Fruit fly (Drosophila melanogaster) whole organism, adult: ENCODE data around the gene CG42758.

Experiments
- CG11617 ChIP-seq: fragments of 200-800 bp; sonication (Bioruptor generic); optimal IDR thresholded peaks from 2 replicates; lab custom pipeline; 2017; ENCODE audit warnings: mild to moderate bottlenecking, missing biosample characterization, missing genetic modification reagents, missing genetic modification characterization
- CG12768 ChIP-seq: fragments of 200-800 bp; sonication (Bioruptor generic); optimal IDR thresholded peaks from 2 replicates; lab custom pipeline; 2017; ENCODE audit warnings: missing biosample characterization, missing genetic modification characterization, mild to moderate bottlenecking, moderate library complexity, missing genetic modification reagents
- CG14711 ChIP-seq: fragments of 200-800 bp; sonication (Bioruptor generic); optimal IDR thresholded peaks from 2 replicates; lab custom pipeline; 2018; ENCODE audit warnings: missing biosample characterization, mild to moderate bottlenecking, missing genetic modification characterization, moderate library complexity
- CG1620 ChIP-seq: fragments of 200-800 bp; sonication (Bioruptor generic); optimal IDR thresholded peaks from 2 replicates; lab custom pipeline; 2016; ENCODE audit warnings: missing biosample characterization, missing genetic modification characterization
- CG33017 ChIP-seq: fragments of 200-800 bp; sonication (Bioruptor generic); optimal IDR thresholded peaks from 2 replicates; lab custom pipeline; 2018; ENCODE audit warnings: missing biosample characterization, mild to moderate bottlenecking, missing genetic modification characterization, moderate library complexity
- CG5204 ChIP-seq: fragments of 200-800 bp; sonication (Bioruptor generic); optimal IDR thresholded peaks from 2 replicates; lab custom pipeline; 2016; ENCODE audit warnings: missing biosample characterization, missing genetic modification characterization
- CG7045 ChIP-seq: fragments of 200-800 bp; sonication (Bioruptor generic); optimal IDR thresholded peaks from 2 replicates; lab custom pipeline; 2017; ENCODE audit warnings: missing biosample characterization, mild to moderate bottlenecking, missing genetic modification characterization
- CG7101 ChIP-seq: fragments of 200-800 bp; sonication (Bioruptor generic); optimal IDR thresholded peaks from 2 replicates; lab custom pipeline; 2018; ENCODE audit warnings: missing biosample characterization, mild to moderate bottlenecking, missing genetic modification characterization, moderate library complexity
- Clk ChIP-seq: fragments of 200-800 bp; sonication (Bioruptor generic); optimal IDR thresholded peaks from 2 replicates; lab custom pipeline; 2017; ENCODE audit warnings: missing biosample characterization, missing genetic modification characterization
- Crg-1 ChIP-seq: fragments of 200-800 bp; sonication (Bioruptor generic); optimal IDR thresholded peaks from 2 replicates; lab custom pipeline; 2016; ENCODE audit warnings: missing biosample characterization, missing genetic modification characterization
- Hr96 ChIP-seq: fragments of 200-800 bp; sonication (Bioruptor generic); optimal IDR thresholded peaks from 2 replicates; lab custom pipeline; 2016; ENCODE audit warnings: missing biosample characterization, missing genetic modification characterization
- Mnt ChIP-seq: fragments of 200-800 bp; sonication (Bioruptor generic); optimal IDR thresholded peaks from 2 replicates; lab custom pipeline; 2016; ENCODE audit warnings: missing biosample characterization, mild to moderate bottlenecking, missing genetic modification characterization
- bab1 ChIP-seq: fragments of 200-800 bp; sonication (Bioruptor generic); optimal IDR thresholded peaks from 3 replicates; lab custom pipeline; 2019; ENCODE audit warnings: missing biosample characterization, mild to moderate bottlenecking, missing genetic modification characterization, moderate library complexity
- cic ChIP-seq: fragments of 200-800 bp; sonication (Bioruptor generic); optimal IDR thresholded peaks from 2 replicates; lab custom pipeline; 2017; ENCODE audit warnings: missing biosample characterization, mild to moderate bottlenecking, missing genetic modification characterization, moderate library complexity
- cnc ChIP-seq, 2 experiments: fragments of >200 bp; optimal IDR thresholded peaks; 2 replicates each; lab custom pipeline; 2017
- kay ChIP-seq: fragments of 200-800 bp; sonication (Bioruptor generic); peaks from one replicate; lab custom pipeline; 2016; ENCODE audit warnings: missing biosample characterization, missing genetic modification characterization, borderline replicate concordance
- ovo ChIP-seq: fragments of 200-800 bp; sonication (Bioruptor generic); optimal IDR thresholded peaks from 2 replicates; lab custom pipeline; 2016; ENCODE audit warnings: missing biosample characterization, missing genetic modification characterization
- pad ChIP-seq: fragments of 200-800 bp; sonication (Bioruptor generic); optimal IDR thresholded peaks from 3 replicates; lab custom pipeline; 2017; ENCODE audit warnings: missing biosample characterization, missing genetic modification characterization, mild to moderate bottlenecking, moderate library complexity, missing genetic modification reagents
- tj ChIP-seq: fragments of 200-800 bp; sonication (Bioruptor generic); optimal IDR thresholded peaks from 3 replicates; lab custom pipeline; 2017; ENCODE audit warnings: missing biosample characterization, mild to moderate bottlenecking, missing genetic modification characterization, moderate library complexity
- toe ChIP-seq: fragments of 200-800 bp; sonication (Bioruptor generic); optimal IDR thresholded peaks from 2 replicates; lab custom pipeline; 2016; ENCODE audit warnings: missing biosample characterization, missing genetic modification characterization

The CG42758 gene

dm6 chr3L:14544987-14545943, 22.0 kb upstream of the CG42758 start:
- TF ChIP-seq kay (GFP tag; lab: Kevin White, UChicago): peak; percentile 75
- TF ChIP-seq tj (GFP tag; lab: Kevin White, UChicago): no peak
- peak; percentile 26 for TF ChIP-seq CG5204

- TF ChIP-seq Hr96: no peak
- no peak for TF ChIP-seq CG33017 (tag; lab: Kevin White, UChicago)
- TF ChIP-seq tj (GFP tag; lab: Kevin White, UChicago): no peak
- peak; percentile 26 for TF ChIP-seq cic (GFP tag; lab: Kevin White, UChicago)
- TF ChIP-seq CG11617: no peak
These were observed 20.2 kb upstream of the CG42758 start for dm6 chr3L:14546918-14547533.

- TF ChIP-seq tj (GFP tag; lab: Kevin White, UChicago): peak; percentile 93
- TF ChIP-seq kay (GFP tag; lab: Kevin White, UChicago): peak; percentile 83
- TF ChIP-seq bab1 (GFP tag; lab: Kevin White, UChicago): peak; percentile 48
- TF ChIP-seq CG33017 (tag; lab: Kevin White, UChicago): no peak
- peak; percentile 14 for TF ChIP-seq cic (GFP tag; lab: Kevin White, UChicago)
These were observed 19.2 kb upstream of the CG42758 start for dm6 chr3L:14547811-14548765.

dm6 chr3L:14549215-14549614, 18.0 kb upstream of the CG42758 start:
- no peak for TF ChIP-seq Clk (GFP tag; lab: Kevin White, UChicago)
- no peak for TF ChIP-seq CG11617
- no peak for TF ChIP-seq CG7101
- TF ChIP-seq CG7045 (GFP tag; lab: Kevin White, UChicago): no peak
- TF ChIP-seq Crg-1 (GFP tag; lab: Kevin White, UChicago): no peak
- TF ChIP-seq Hr96: no peak
- TF ChIP-seq pad (GFP tag; lab: Kevin White, UChicago): no peak
- TF ChIP-seq tj (GFP tag; lab: Kevin White, UChicago): no peak
- no peak for TF ChIP-seq bab1 (GFP tag; lab: Kevin White, UChicago)
- no peak for TF ChIP-seq kay (GFP tag; lab: Kevin White, UChicago)
- TF ChIP-seq Mnt (GFP tag; lab: Kevin White, UChicago): no peak
- no peak for TF ChIP-seq CG12768
- TF ChIP-seq toe (GFP tag; lab: Kevin White, UChicago): no peak
- TF ChIP-seq ovo: no peak
- no peak for TF ChIP-seq cic (GFP tag; lab: Kevin White, UChicago)
- no peak for TF ChIP-seq CG1620
- no peak for TF ChIP-seq CG5204
- TF ChIP-seq cnc (optimal IDR thresholded peaks at IDR 0.05; lab: Kevin White, UChicago): no peak
- TF ChIP-seq CG14711 (tag; lab: Kevin White, UChicago): no peak
- no peak for TF ChIP-seq CG33017 (tag; lab: Kevin White, UChicago)

- TF ChIP-seq CG33017 (tag; lab: Kevin White, UChicago): peak; percentile 12
- no peak for TF ChIP-seq kay (GFP tag; lab: Kevin White, UChicago)
- TF ChIP-seq cnc (optimal IDR thresholded peaks at IDR 0.05; lab: Kevin White, UChicago): no peak
- no peak for TF ChIP-seq CG11617
- no peak for TF ChIP-seq CG7101
These were observed 17.3 kb upstream of the CG42758 start for dm6 chr3L:14549958-14550357.

dm6 chr3L:14550839-14551415, 16.3 kb upstream of the CG42758 start, which contains the start of gene Gbs-70E:
TSS of gene Gbs-70E (minus strand) at chr3L:14550975.
- TF ChIP-seq pad (GFP tag; lab: Kevin White, UChicago) (peak; percentile 83), CG7101 (peak; percentile 94), tj (GFP tag; lab: Kevin White, UChicago) (peak; percentile 80), Hr96 (peak; percentile 90), Clk (GFP tag; lab: Kevin White, UChicago) (peak; percentile 44), bab1 (GFP tag; lab: Kevin White, UChicago) (peak; percentile 98), CG33017 (tag; lab: Kevin White, UChicago) (peak; percentile 93), CG12768 (peak; percentile 90), CG5204 (peak; percentile 88), CG14711 (tag; lab: Kevin White, UChicago) (peak; percentile 80), Mnt (GFP tag; lab: Kevin White, UChicago) (peak; percentile 81), kay (GFP tag; lab: Kevin White, UChicago) (peak; percentile 43), Crg-1 (GFP tag; lab: Kevin White, UChicago) (peak; percentile 84), toe (GFP tag; lab: Kevin White, UChicago) (peak; percentile 86), CG11617 (peak; percentile 96), CG1620 (peak; percentile 86), CG7045 (GFP tag; lab: Kevin White, UChicago) (peak; percentile 84), cic (GFP tag; lab: Kevin White, UChicago) (peak; percentile 88), ovo (peak; percentile 90), cnc (optimal IDR thresholded peaks at IDR 0.05; lab: Kevin White, UChicago) (no peak)
